Fruit fly (Drosophila melanogaster) whole organism, prepupa: ENCODE data around the gene CG43740.

Experiments used
- Blimp-1 ChIP-seq: fragments of 200-800 bp; sonication (Bioruptor generic); optimal IDR thresholded peaks from 3 replicates; lab custom pipeline; 2017; ENCODE audit warnings: missing biosample characterization, missing genetic modification characterization, mild to moderate bottlenecking, moderate library complexity, missing genetic modification reagents
- CG10669 ChIP-seq: fragments of 200-800 bp; sonication (Bioruptor generic); optimal IDR thresholded peaks from 3 replicates; lab custom pipeline; 2018; ENCODE audit warnings: missing biosample characterization, mild to moderate bottlenecking, missing genetic modification characterization, moderate library complexity
- CG11294 ChIP-seq: fragments of 200-800 bp; sonication (Bioruptor generic); IDR thresholded peaks from 2 replicates; pipeline ENCODE4 v1.3.6; 2022; ENCODE audit warnings: missing biosample characterization, missing genetic modification characterization
- CG11762 ChIP-seq: fragments of 200-800 bp; sonication (Bioruptor generic); optimal IDR thresholded peaks from 3 replicates; lab custom pipeline; 2016; ENCODE audit warnings: missing biosample characterization, missing genetic modification characterization; ENCODE audit not compliant: insufficient read depth
- CG15336 ChIP-seq: fragments of 200-800 bp; sonication (Bioruptor generic); IDR thresholded peaks from 2 replicates; pipeline ENCODE4 v1.3.6; 2022; ENCODE audit warnings: missing biosample characterization, missing genetic modification characterization
- CG1621 ChIP-seq: fragments of 200-800 bp; sonication (Bioruptor generic); optimal IDR thresholded peaks from 3 replicates; lab custom pipeline; 2018; ENCODE audit warnings: missing biosample characterization, mild to moderate bottlenecking, missing genetic modification characterization
- CG16779 ChIP-seq: fragments of 200-800 bp; sonication (Bioruptor generic); optimal IDR thresholded peaks from 3 replicates; lab custom pipeline; 2017; ENCODE audit warnings: missing biosample characterization, mild to moderate bottlenecking, missing genetic modification characterization
- CG3032 ChIP-seq: fragments of 200-800 bp; optimal IDR thresholded peaks from 2 replicates; lab custom pipeline; 2019; ENCODE audit warnings: missing biosample characterization, mild to moderate bottlenecking, missing genetic modification characterization, moderate library complexity
- CG31627 ChIP-seq: fragments of 200-800 bp; sonication (Bioruptor generic); optimal IDR thresholded peaks from 3 replicates; lab custom pipeline; 2016; ENCODE audit warnings: missing biosample characterization, missing genetic modification characterization
- CG32006 ChIP-seq: fragments of 200-800 bp; sonication (Bioruptor generic); optimal IDR thresholded peaks from 3 replicates; lab custom pipeline; 2017; ENCODE audit warnings: missing biosample characterization, mild to moderate bottlenecking, missing genetic modification characterization
- CG34406 ChIP-seq: fragments of 200-800 bp; sonication (Bioruptor generic); optimal IDR thresholded peaks from 3 replicates; lab custom pipeline; 2016; ENCODE audit warnings: missing biosample characterization, missing genetic modification characterization
- CG3919 ChIP-seq: fragments of 200-800 bp; sonication (Bioruptor generic); optimal IDR thresholded peaks from 3 replicates; lab custom pipeline; 2016; ENCODE audit warnings: missing biosample characterization, missing genetic modification characterization
- CG6792 ChIP-seq: fragments of 200-800 bp; sonication (Bioruptor generic); optimal IDR thresholded peaks from 3 replicates; lab custom pipeline; 2016; ENCODE audit warnings: missing biosample characterization, missing genetic modification characterization
- CG6808 ChIP-seq: fragments of 200-800 bp; sonication (Bioruptor generic); optimal IDR thresholded peaks from 3 replicates; lab custom pipeline; 2017; ENCODE audit warnings: missing biosample characterization, missing genetic modification characterization, mild to moderate bottlenecking, moderate library complexity, missing genetic modification reagents
- CG6854 ChIP-seq: fragments of 200-800 bp; sonication (Bioruptor generic); optimal IDR thresholded peaks from 2 replicates; lab custom pipeline; 2017; ENCODE audit warnings: missing biosample characterization, mild to moderate bottlenecking, missing genetic modification characterization
- CG7368 ChIP-seq: fragments of 200-800 bp; sonication (Bioruptor generic); optimal IDR thresholded peaks from 3 replicates; lab custom pipeline; 2016; ENCODE audit warnings: missing biosample characterization, missing genetic modification characterization
- CG8119 ChIP-seq: fragments of 200-800 bp; sonication (Bioruptor generic); IDR thresholded peaks from 3 replicates; pipeline ENCODE4 v1.3.6; 2022; ENCODE audit warnings: missing biosample characterization, missing genetic modification characterization
- CG8632 ChIP-seq: fragments of 200-800 bp; sonication (Bioruptor generic); optimal IDR thresholded peaks from 3 replicates; lab custom pipeline; 2016; ENCODE audit warnings: missing biosample characterization, missing genetic modification characterization
- CG9139 ChIP-seq: fragments of 200-800 bp; sonication (Bioruptor generic); optimal IDR thresholded peaks from 3 replicates; lab custom pipeline; 2017; ENCODE audit warnings: missing biosample characterization, mild to moderate bottlenecking, missing genetic modification characterization
- Eip75B ChIP-seq: fragments of 200-800 bp; sonication (Bioruptor generic); optimal IDR thresholded peaks from 3 replicates; lab custom pipeline; 2016; ENCODE audit warnings: missing biosample characterization, missing genetic modification characterization
- Eip78C ChIP-seq: fragments of 200-800 bp; sonication (Bioruptor generic); peaks from one replicate; lab custom pipeline; 2016; ENCODE audit warnings: missing biosample characterization, missing genetic modification characterization
- Eip93F ChIP-seq: fragments of 200-800 bp; sonication (Bioruptor generic); optimal IDR thresholded peaks from 2 replicates; lab custom pipeline; 2016; ENCODE audit warnings: missing biosample characterization, mild to moderate bottlenecking, missing genetic modification characterization
- Ets21C ChIP-seq: fragments of 200-800 bp; sonication (Bioruptor generic); optimal IDR thresholded peaks from 3 replicates; lab custom pipeline; 2016; ENCODE audit warnings: missing biosample characterization, missing genetic modification characterization
- Ets96B ChIP-seq: fragments of 200-800 bp; optimal IDR thresholded peaks from 2 replicates; lab custom pipeline; 2019; ENCODE audit warnings: missing biosample characterization, mild to moderate bottlenecking, missing genetic modification characterization, moderate library complexity
- Gug ChIP-seq: fragments of 200-800 bp; sonication (Bioruptor generic); IDR thresholded peaks from 2 replicates; pipeline ENCODE4 v1.3.6; 2022; ENCODE audit warnings: missing biosample characterization, missing genetic modification characterization
- Hr38 ChIP-seq: sonication (Bioruptor generic); optimal IDR thresholded peaks from 2 replicates; lab custom pipeline; 2016; ENCODE audit warnings: missing biosample characterization, missing genetic modification characterization
- Hr39 ChIP-seq: fragments of 200-800 bp; sonication (Bioruptor generic); optimal IDR thresholded peaks from 2 replicates; lab custom pipeline; 2016; ENCODE audit warnings: missing biosample characterization, missing genetic modification characterization
- Hr4 ChIP-seq: fragments of 200-800 bp; sonication (Bioruptor generic); optimal IDR thresholded peaks from 3 replicates; lab custom pipeline; 2016; ENCODE audit warnings: missing biosample characterization, missing genetic modification characterization
- Met ChIP-seq: fragments of 200-800 bp; sonication (Bioruptor generic); optimal IDR thresholded peaks from 3 replicates; lab custom pipeline; 2016; ENCODE audit warnings: missing biosample characterization, missing genetic modification characterization
- OdsH ChIP-seq: fragments of 200-800 bp; sonication (Bioruptor generic); optimal IDR thresholded peaks from 3 replicates; lab custom pipeline; 2016; ENCODE audit warnings: missing biosample characterization, missing genetic modification characterization
- Smox ChIP-seq: fragments of 200-800 bp; sonication (Bioruptor generic); optimal IDR thresholded peaks from 3 replicates; lab custom pipeline; 2016; ENCODE audit warnings: missing biosample characterization, missing genetic modification characterization
- Sox102F ChIP-seq: fragments of 200-800 bp; sonication (Bioruptor generic); optimal IDR thresholded peaks from 2 replicates; lab custom pipeline; 2016; ENCODE audit warnings: missing biosample characterization, mild to moderate bottlenecking, missing genetic modification characterization
- Sox14 ChIP-seq: fragments of 200-800 bp; sonication (Bioruptor generic); optimal IDR thresholded peaks from 3 replicates; lab custom pipeline; 2016; ENCODE audit warnings: missing biosample characterization, missing genetic modification characterization
- Sox15 ChIP-seq: fragments of 200-800 bp; sonication (Bioruptor generic); optimal IDR thresholded peaks from 3 replicates; lab custom pipeline; 2016; ENCODE audit warnings: missing biosample characterization, missing genetic modification characterization
- achi ChIP-seq: fragments of 200-800 bp; sonication (Bioruptor generic); optimal IDR thresholded peaks from 3 replicates; lab custom pipeline; 2016; ENCODE audit warnings: missing biosample characterization, missing genetic modification characterization
- acj6 ChIP-seq: fragments of 200-800 bp; sonication (Bioruptor generic); optimal IDR thresholded peaks from 3 replicates; lab custom pipeline; 2016; ENCODE audit warnings: missing biosample characterization, missing genetic modification characterization
- cyc ChIP-seq: fragments of 200-800 bp; sonication (Bioruptor generic); optimal IDR thresholded peaks from 3 replicates; lab custom pipeline; 2016; ENCODE audit warnings: missing biosample characterization, missing genetic modification characterization
- eg ChIP-seq: fragments of 200-800 bp; sonication (Bioruptor generic); IDR thresholded peaks from 3 replicates; pipeline ENCODE4 v1.3.6; 2022; ENCODE audit warnings: missing biosample characterization, missing genetic modification characterization
- esn ChIP-seq: fragments of 200-800 bp; sonication (Bioruptor generic); optimal IDR thresholded peaks from 2 replicates; lab custom pipeline; 2016; ENCODE audit warnings: missing biosample characterization, mild to moderate bottlenecking, missing genetic modification characterization, moderate library complexity
- fd59A ChIP-seq: fragments of 200-800 bp; sonication (Bioruptor generic); optimal IDR thresholded peaks from 2 replicates; lab custom pipeline; 2017; ENCODE audit warnings: missing biosample characterization, mild to moderate bottlenecking, missing genetic modification characterization, missing genetic modification reagents
- fkh ChIP-seq: fragments of 200-800 bp; sonication (Bioruptor generic); optimal IDR thresholded peaks from 3 replicates; lab custom pipeline; 2017; ENCODE audit warnings: missing biosample characterization, mild to moderate bottlenecking, missing genetic modification characterization, moderate library complexity
- lz ChIP-seq: fragments of 200-800 bp; sonication (Bioruptor generic); optimal IDR thresholded peaks from 3 replicates; lab custom pipeline; 2016; ENCODE audit warnings: missing biosample characterization, missing genetic modification characterization
- net ChIP-seq: fragments of 200-800 bp; sonication (Bioruptor generic); optimal IDR thresholded peaks from 3 replicates; lab custom pipeline; 2016; ENCODE audit warnings: missing biosample characterization, missing genetic modification characterization
- pdm3 ChIP-seq: fragments of 200-800 bp; sonication (Bioruptor generic); optimal IDR thresholded peaks from 3 replicates; lab custom pipeline; 2016; ENCODE audit warnings: missing biosample characterization, missing genetic modification characterization
- salr ChIP-seq, 2 experiments: fragments of 200-800 bp; sonication (Bioruptor generic); optimal IDR thresholded peaks; 3 replicates each; lab custom pipeline; 2016 to 2018; ENCODE audit warnings: missing biosample characterization in 2 of 2, missing genetic modification characterization in 2 of 2, mild to moderate bottlenecking in 1 of 2
- spab ChIP-seq: fragments of 200-800 bp; sonication (Bioruptor generic); optimal IDR thresholded peaks from 2 replicates; lab custom pipeline; 2017; ENCODE audit warnings: missing biosample characterization, mild to moderate bottlenecking, missing genetic modification characterization, missing genetic modification reagents
- svp ChIP-seq: fragments of 200-800 bp; sonication (Bioruptor generic); peaks from one replicate; lab custom pipeline; 2016; ENCODE audit warnings: missing biosample characterization, missing genetic modification characterization
- topi ChIP-seq: fragments of 200-800 bp; sonication (Bioruptor generic); optimal IDR thresholded peaks from 3 replicates; lab custom pipeline; 2016; ENCODE audit warnings: missing biosample characterization, missing genetic modification characterization
- vri ChIP-seq: fragments of 200-800 bp; sonication (Bioruptor generic); optimal IDR thresholded peaks from 3 replicates; lab custom pipeline; 2016; ENCODE audit warnings: missing biosample characterization, mild to moderate bottlenecking, missing genetic modification characterization

The CG43740 gene

dm6 chrX:10386810-10387340 lies 53.4 kb downstream of the CG43740 start:
- no peak for TF ChIP-seq achi
- peak; percentile 86 for TF ChIP-seq svp (GFP tag; lab: Kevin White, UChicago)
- TF ChIP-seq CG9139 = no peak
- TF ChIP-seq vri (GFP tag; lab: Kevin White, UChicago) = peak; percentile 62
- TF ChIP-seq fkh (GFP tag; lab: Kevin White, UChicago) = no peak

- no peak for TF ChIP-seq CG6808 (GFP tag; lab: Kevin White, UChicago)
- TF ChIP-seq salr (GFP tag; optimal IDR thresholded peaks at IDR 0.05; lab: Kevin White, UChicago) = no peak
- peak; percentile 52 for TF ChIP-seq Eip75B (GFP tag; lab: Kevin White, UChicago)
- peak; percentile 20 for TF ChIP-seq Sox15 (GFP tag; lab: Kevin White, UChicago)
- peak; percentile 63 for TF ChIP-seq pdm3 (GFP tag; lab: Kevin White, UChicago)
- no peak for TF ChIP-seq CG1621 (tag; lab: Kevin White, UChicago)
- peak; percentile 71 for TF ChIP-seq cyc (GFP tag; lab: Kevin White, UChicago)
- peak; percentile 78 for TF ChIP-seq Hr39
- TF ChIP-seq Sox102F (GFP tag; lab: Kevin White, UChicago) = peak; percentile 58
- no peak for TF ChIP-seq CG11762 (GFP tag; lab: Kevin White, UChicago)
- peak; percentile 25 for TF ChIP-seq net
- TF ChIP-seq svp (GFP tag; lab: Kevin White, UChicago) = peak; percentile 84
- peak; percentile 41 for TF ChIP-seq Sox14
- 0 out of 2 replicates have a peak, but pooled peaks have one; percentile 16 for TF ChIP-seq CG11294 (GFP tag; lab: Robert Waterston, UW)
- TF ChIP-seq Eip78C (GFP tag; lab: Kevin White, UChicago) = peak; percentile 74
- peak; percentile 61 for TF ChIP-seq CG31627
- TF ChIP-seq Smox (GFP tag; lab: Kevin White, UChicago) = peak; percentile 48
- no peak for TF ChIP-seq fkh (GFP tag; lab: Kevin White, UChicago)
- peak; percentile 44 for TF ChIP-seq CG6792
- no peak for TF ChIP-seq Eip93F (GFP tag; lab: Kevin White, UChicago)
- no peak for TF ChIP-seq fd59A (GFP tag; lab: Kevin White, UChicago)
- peak; percentile 58 for TF ChIP-seq CG3919 (GFP tag; lab: Kevin White, UChicago)
- no peak for TF ChIP-seq CG8632
- peak; percentile 67; the same call in 2 of the 3 replicates for TF ChIP-seq eg
- TF ChIP-seq CG16779 (tag; lab: Kevin White, UChicago) = no peak
- TF ChIP-seq Ets21C = peak; percentile 47
- TF ChIP-seq CG9139 = no peak
- no peak for TF ChIP-seq CG6854 (GFP tag; lab: Kevin White, UChicago)
- peak; percentile 53 for TF ChIP-seq acj6 (GFP tag; lab: Kevin White, UChicago)
- TF ChIP-seq CG34406 (GFP tag; lab: Kevin White, UChicago) = peak; percentile 40
- TF ChIP-seq vri (GFP tag; lab: Kevin White, UChicago) = peak; percentile 23
- peak; percentile 55 for TF ChIP-seq Met
- peak; percentile 62 for TF ChIP-seq topi (GFP tag; lab: Kevin White, UChicago)
- peak; percentile 48 for TF ChIP-seq lz
- peak; percentile 49 for TF ChIP-seq OdsH
- peak; percentile 51; the same call in 1 of the 2 replicates for TF ChIP-seq CG15336 (GFP tag; lab: Robert Waterston, UW)
- no peak for TF ChIP-seq Gug
- peak; percentile 36; the same call in 1 of the 3 replicates for TF ChIP-seq CG8119 (GFP tag; lab: Robert Waterston, UW)
- peak; percentile 42 for TF ChIP-seq Hr4 (GFP tag; lab: Kevin White, UChicago)
- TF ChIP-seq esn (GFP tag; lab: Kevin White, UChicago) = peak; percentile 39
- TF ChIP-seq Blimp-1 (GFP tag; lab: Kevin White, UChicago) = no peak
- TF ChIP-seq CG10669 = peak; percentile 28
- TF ChIP-seq achi = peak; percentile 41
- TF ChIP-seq CG32006 (GFP tag; lab: Kevin White, UChicago) = peak; percentile 50
- peak; percentile 19 for TF ChIP-seq Ets96B (tag; lab: Kevin White, UChicago)
- peak; percentile 23 for TF ChIP-seq CG7368
- TF ChIP-seq spab (GFP tag; lab: Kevin White, UChicago) = no peak
- TF ChIP-seq CG3032 (tag; lab: Kevin White, UChicago) = no peak
- TF ChIP-seq Hr38 = no peak
These were observed 54.2 kb downstream of the CG43740 start for dm6 chrX:10387672-10388071.
